Worm (Caenorhabditis elegans): ENCODE measurements around the gene F56B3.6.

The F56B3.6 gene

ce11 chrIV:807027-807516, 19.2 kb downstream of the F56B3.6 start, which contains the start of gene Y55F3BL.6 (continued):
- TF ChIP-seq Y53F4B.3 (GFP tag; IDR thresholded peaks at IDR 0.05) (no peak), egl-18 (GFP tag; IDR thresholded peaks at IDR 0.05) (no peak), ZK185.1 (tag; optimal IDR thresholded peaks at IDR 0.05; ENCODE audit: poor library complexity, severe bottlenecking) (no peak), egl-44 (GFP tag; IDR thresholded peaks at IDR 0.05) (no peak), snpc-1.3 (tag; optimal IDR thresholded peaks at IDR 0.05; ENCODE audit: insufficient read depth) (no peak), dox-1 (GFP tag; IDR thresholded peaks at IDR 0.05) (no peak), K11D2.4 (GFP tag; IDR thresholded peaks at IDR 0.05) (no peak)

ce11 chrIV:813341-813740, 25.5 kb downstream of the F56B3.6 start:
- TF ChIP-seq hmg-1.2 (GFP tag; IDR thresholded peaks at IDR 0.05) (peak; percentile 93), cebp-1 (GFP tag; IDR thresholded peaks at IDR 0.05) (peak; percentile 30; the same call in 1 of the 2 replicates), cebp-1 (tag; optimal IDR thresholded peaks at IDR 0.05) (peak; percentile 24), pbrm-1 (GFP tag; IDR thresholded peaks at IDR 0.05) (peak; percentile 21; the same call in 1 of the 2 replicates), egl-44 (GFP tag; IDR thresholded peaks at IDR 0.05) (peak; percentile 48; the same call in 1 of the 2 replicates), mcd-1 (GFP tag; IDR thresholded peaks at IDR 0.05) (peak; percentile 89), zfh-2 (GFP tag; conservative IDR thresholded peaks at IDR 0.05) (peak; percentile 55), lin-26 (GFP tag; IDR thresholded peaks at IDR 0.05) (0 out of 2 replicates have a peak, but pooled peaks have one; percentile 23), F37B4.10 (GFP tag; IDR thresholded peaks at IDR 0.05) (0 out of 2 replicates have a peak, but pooled peaks have one; percentile 36), lag-1 (GFP tag; IDR thresholded peaks at IDR 0.05) (0 out of 2 replicates have a peak, but pooled peaks have one; percentile 28), rcor-1 (GFP tag; IDR thresholded peaks at IDR 0.05) (peak; percentile 66; the same call in 1 of the 2 replicates), dox-1 (GFP tag; IDR thresholded peaks at IDR 0.05) (peak; percentile 74), K11D2.4 (GFP tag; IDR thresholded peaks at IDR 0.05) (peak; percentile 66), ztf-18 (tag; optimal IDR thresholded peaks at IDR 0.05) (peak; percentile 74), F33H1.4 (GFP tag; IDR thresholded peaks at IDR 0.05) (0 out of 2 replicates have a peak, but pooled peaks have one; percentile 16), ceh-100 (GFP tag; IDR thresholded peaks at IDR 0.05) (peak; percentile 67), egrh-3 (GFP tag; IDR thresholded peaks at IDR 0.05) (peak; percentile 37; the same call in 1 of the 2 replicates)

- TF ChIP-seq egl-44 (GFP tag; IDR thresholded peaks at IDR 0.05): no peak
- TF ChIP-seq tbp1 (GFP tag; optimal IDR thresholded peaks at IDR 0.05): peak; percentile 64
- no peak for TF ChIP-seq pha-4 (tag; optimal IDR thresholded peaks at IDR 0.05)
- no peak for TF ChIP-seq nhr-27 (tag; optimal IDR thresholded peaks at IDR 0.05)
- peak; percentile 43 for TF ChIP-seq B0261.1 (tag; optimal IDR thresholded peaks at IDR 0.05)
- TF ChIP-seq lag-1 (GFP tag; IDR thresholded peaks at IDR 0.05): no peak
- TF ChIP-seq lin-26 (GFP tag; IDR thresholded peaks at IDR 0.05): no peak
- no peak for TF ChIP-seq ceh-58 (GFP tag; IDR thresholded peaks at IDR 0.05)
- TF ChIP-seq K11D2.4 (GFP tag; IDR thresholded peaks at IDR 0.05): no peak
- no peak for TF ChIP-seq repo-1 (tag; optimal IDR thresholded peaks at IDR 0.05)
- no peak for TF ChIP-seq Y56A3A.18 (GFP tag; IDR thresholded peaks at IDR 0.05)
- no peak for TF ChIP-seq hmg-1.2 (GFP tag; IDR thresholded peaks at IDR 0.05)
- peak; percentile 18 for TF ChIP-seq rpc-1 (optimal IDR thresholded peaks at IDR 0.05)
- TF ChIP-seq rpc-1 (tag; optimal IDR thresholded peaks at IDR 0.05): peak; percentile 29
- TF ChIP-seq ceh-27 (GFP tag; optimal IDR thresholded peaks at IDR 0.05): no peak
- no peak for TF ChIP-seq snpc-4 (GFP tag; optimal IDR thresholded peaks at IDR 0.05)
- peak in 1 of 4 experiments; percentile 35 for TF ChIP-seq snpc-4 (tag; optimal IDR thresholded peaks at IDR 0.05)
- no peak for TF ChIP-seq madf-6 (GFP tag; IDR thresholded peaks at IDR 0.05)
- TF ChIP-seq F57C9.4 (tag; optimal IDR thresholded peaks at IDR 0.05): no peak
- no peak for TF ChIP-seq xnd-1 (tag; optimal IDR thresholded peaks at IDR 0.05)
- TF ChIP-seq F33H1.4 (GFP tag; IDR thresholded peaks at IDR 0.05): no peak
- TF ChIP-seq bed-2 (GFP tag; IDR thresholded peaks at IDR 0.05): no peak
Measured at ce11 chrIV:817879-818278, 30.0 kb downstream of the F56B3.6 start.
